Fruit fly (Drosophila melanogaster): ENCODE measurements around the gene CG8043.
A peak's percentile ranks its signal among the peaks of the same experiment; 100 is the strongest.

CG8043 gene

DNA sequence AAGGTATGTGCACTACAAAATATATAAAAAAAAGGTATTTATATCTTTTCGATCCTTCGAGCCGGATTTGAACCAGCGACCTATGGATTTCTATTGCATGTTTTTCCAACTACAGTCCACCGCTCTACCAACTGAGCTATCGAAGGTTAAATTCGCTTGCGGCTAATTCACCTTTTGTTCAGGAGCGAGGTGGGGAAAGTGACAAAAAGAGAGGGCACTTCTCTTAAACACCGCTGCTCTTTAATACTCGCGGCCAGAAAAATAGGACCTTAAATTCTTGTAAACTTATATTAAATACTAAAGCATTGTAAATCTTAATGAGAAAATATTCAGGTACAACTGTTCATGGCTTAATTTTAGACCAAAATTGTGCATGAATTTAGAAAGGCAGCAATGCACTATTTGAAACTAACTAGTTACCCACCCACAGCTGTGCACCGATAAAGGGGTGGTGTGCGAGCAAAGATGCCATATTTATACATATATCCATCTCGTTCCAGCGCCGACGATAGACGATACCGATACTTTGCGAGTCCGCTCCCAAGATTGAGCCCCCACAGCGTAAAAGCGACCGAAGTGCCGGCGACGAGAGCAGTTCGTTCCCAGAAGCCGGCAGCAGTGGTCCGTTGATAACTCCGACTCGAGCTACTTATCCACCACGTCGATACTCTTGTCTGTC is 7.5 kb upstream of the CG8043 start (continued):
- TF ChIP-seq Poxn (GFP tag; IDR thresholded peaks at IDR 0.05) (peak; percentile 68), Doc2 (GFP tag; IDR thresholded peaks at IDR 0.05) (peak; percentile 55; the same call in 1 of the 2 replicates), slou (GFP tag; optimal IDR thresholded peaks at IDR 0.05) (peak; percentile 93), Taf1 (GFP tag; IDR thresholded peaks at IDR 0.05) (peak; percentile 94), CG1603 (tag; optimal IDR thresholded peaks at IDR 0.05) (peak; percentile 98), CG7372 (GFP tag; IDR thresholded peaks at IDR 0.05) (peak; percentile 91), Adf1 (GFP tag; IDR thresholded peaks at IDR 0.05) (peak; percentile 82), CG11247 (GFP tag; IDR thresholded peaks at IDR 0.05) (peak; percentile 93), bcd (GFP tag; optimal IDR thresholded peaks at IDR 0.05) (peak; percentile 98), CG1792 (GFP tag; optimal IDR thresholded peaks at IDR 0.05) (peak; percentile 96), chm (GFP tag; IDR thresholded peaks at IDR 0.05) (peak; percentile 98), crol (GFP tag; IDR thresholded peaks at IDR 0.05) (peak; percentile 79), CG10431 (GFP tag; optimal IDR thresholded peaks at IDR 0.05) (peak; percentile 94), gt (GFP tag; IDR thresholded peaks at IDR 0.05) (peak; percentile 91), CrebB (tag; optimal IDR thresholded peaks at IDR 0.05) (peak; percentile 98), seq (GFP tag; IDR thresholded peaks at IDR 0.05) (peak; percentile 99), CG32532 (GFP tag; IDR thresholded peaks at IDR 0.05) (peak; percentile 97), Sin3A (optimal IDR thresholded peaks at IDR 0.05) (no peak), usp (GFP tag; optimal IDR thresholded peaks at IDR 0.05) (no peak), CG6689 (GFP tag; IDR thresholded peaks at IDR 0.05) (peak; percentile 97), CG7839 (tag; optimal IDR thresholded peaks at IDR 0.05) (peak; percentile 98), pfk (GFP tag; optimal IDR thresholded peaks at IDR 0.05) (peak; percentile 73), Gug (GFP tag; IDR thresholded peaks at IDR 0.05) (peak; percentile 92), lola (GFP tag; optimal IDR thresholded peaks at IDR 0.05) (peak in 1 of 3 experiments; percentile 96), CG6683 (GFP tag; optimal IDR thresholded peaks at IDR 0.05) (peak; percentile 97), CG15601 (tag; optimal IDR thresholded peaks at IDR 0.05) (peak; percentile 96), nau (GFP tag; optimal IDR thresholded peaks at IDR 0.05) (peak; percentile 98), CG31388 (GFP tag; optimal IDR thresholded peaks at IDR 0.05) (peak; percentile 94), CG7987 (GFP tag; optimal IDR thresholded peaks at IDR 0.05) (peak; percentile 96), CG2129 (GFP tag; IDR thresholded peaks at IDR 0.05; ENCODE audit: partially characterized antibody) (0 out of 2 replicates have a peak, but pooled peaks have one; percentile 48), lab (GFP tag; optimal IDR thresholded peaks at IDR 0.05) (peak; percentile 99), CG3281 (GFP tag; optimal IDR thresholded peaks at IDR 0.05) (peak; percentile 99), Hmx (GFP tag; optimal IDR thresholded peaks at IDR 0.05) (peak; percentile 93), CG18599 (GFP tag; optimal IDR thresholded peaks at IDR 0.05) (peak; percentile 99), amos (GFP tag; IDR thresholded peaks at IDR 0.05; ENCODE audit: partially characterized antibody) (peak; percentile 82), CG10959 (GFP tag; IDR thresholded peaks at IDR 0.05) (peak; percentile 94), vvl (GFP tag; IDR thresholded peaks at IDR 0.05) (peak; percentile 99), CG7786 (GFP tag; optimal IDR thresholded peaks at IDR 0.05) (peak; percentile 97), CG15011 (GFP tag; optimal IDR thresholded peaks at IDR 0.05) (peak; percentile 98), Fer1 (GFP tag; optimal IDR thresholded peaks at IDR 0.05) (peak; percentile 99), ewg (GFP tag; optimal IDR thresholded peaks at IDR 0.05) (peak; percentile 94), HmgZ (tag; optimal IDR thresholded peaks at IDR 0.05) (peak; percentile 99), CG12299 (tag; optimal IDR thresholded peaks at IDR 0.05) (peak; percentile 97), CG8478 (optimal IDR thresholded peaks at IDR 0.05) (no peak), CG2199 (GFP tag; IDR thresholded peaks at IDR 0.05) (peak; percentile 96), hkb (optimal IDR thresholded peaks at IDR 0.05) (peak; percentile 31), hkb (GFP tag; IDR thresholded peaks at IDR 0.05) (peak; percentile 99), tio (GFP tag; optimal IDR thresholded peaks at IDR 0.05) (peak; percentile 95), trem (tag; optimal IDR thresholded peaks at IDR 0.05) (peak; percentile 96), CG17912 (GFP tag; optimal IDR thresholded peaks at IDR 0.05) (peak; percentile 84)
